Fruit fly (Drosophila melanogaster) whole organism, prepupa: Measurements from ENCODE around the gene Tmtc4.
A peak's percentile ranks its signal among the peaks of the same experiment; 100 is the strongest.

Experiments used
- CG10631 ChIP-seq: fragments of 200-800 bp; sonication (Bioruptor generic); optimal IDR thresholded peaks from 2 replicates; lab custom pipeline; 2016; ENCODE audit warnings: missing biosample characterization, missing genetic modification characterization
- CG11902 ChIP-seq: fragments of 200-800 bp; sonication (Bioruptor generic); optimal IDR thresholded peaks from 3 replicates; lab custom pipeline; 2016; ENCODE audit warnings: missing biosample characterization, missing genetic modification characterization
- CG3032 ChIP-seq: fragments of 200-800 bp; optimal IDR thresholded peaks from 2 replicates; lab custom pipeline; 2019; ENCODE audit warnings: missing biosample characterization, mild to moderate bottlenecking, missing genetic modification characterization, moderate library complexity
- CG32006 ChIP-seq: fragments of 200-800 bp; sonication (Bioruptor generic); optimal IDR thresholded peaks from 3 replicates; lab custom pipeline; 2017; ENCODE audit warnings: missing biosample characterization, mild to moderate bottlenecking, missing genetic modification characterization
- CG34406 ChIP-seq: fragments of 200-800 bp; sonication (Bioruptor generic); optimal IDR thresholded peaks from 3 replicates; lab custom pipeline; 2016; ENCODE audit warnings: missing biosample characterization, missing genetic modification characterization
- CG3919 ChIP-seq: fragments of 200-800 bp; sonication (Bioruptor generic); optimal IDR thresholded peaks from 3 replicates; lab custom pipeline; 2016; ENCODE audit warnings: missing biosample characterization, missing genetic modification characterization
- CG4318 ChIP-seq: fragments of 200-800 bp; sonication (Bioruptor generic); optimal IDR thresholded peaks from 3 replicates; lab custom pipeline; 2017; ENCODE audit warnings: missing biosample characterization, mild to moderate bottlenecking, missing genetic modification characterization
- CG6163 ChIP-seq: fragments of 200-800 bp; sonication (Bioruptor generic); IDR thresholded peaks from 3 replicates; pipeline ENCODE4 v1.3.6; 2022; ENCODE audit warnings: missing biosample characterization, missing genetic modification characterization
- CG6808 ChIP-seq: fragments of 200-800 bp; sonication (Bioruptor generic); optimal IDR thresholded peaks from 3 replicates; lab custom pipeline; 2017; ENCODE audit warnings: missing biosample characterization, missing genetic modification characterization, mild to moderate bottlenecking, moderate library complexity, missing genetic modification reagents
- CG6854 ChIP-seq: fragments of 200-800 bp; sonication (Bioruptor generic); optimal IDR thresholded peaks from 2 replicates; lab custom pipeline; 2017; ENCODE audit warnings: missing biosample characterization, mild to moderate bottlenecking, missing genetic modification characterization
- CG7368 ChIP-seq: fragments of 200-800 bp; sonication (Bioruptor generic); optimal IDR thresholded peaks from 3 replicates; lab custom pipeline; 2016; ENCODE audit warnings: missing biosample characterization, missing genetic modification characterization
- CG8119 ChIP-seq: fragments of 200-800 bp; sonication (Bioruptor generic); IDR thresholded peaks from 3 replicates; pipeline ENCODE4 v1.3.6; 2022; ENCODE audit warnings: missing biosample characterization, missing genetic modification characterization
- CG8319 ChIP-seq: fragments of 200-800 bp; sonication (Bioruptor generic); optimal IDR thresholded peaks from 3 replicates; lab custom pipeline; 2016; ENCODE audit warnings: missing biosample characterization, missing genetic modification characterization
- CG9139 ChIP-seq: fragments of 200-800 bp; sonication (Bioruptor generic); optimal IDR thresholded peaks from 3 replicates; lab custom pipeline; 2017; ENCODE audit warnings: missing biosample characterization, mild to moderate bottlenecking, missing genetic modification characterization
- Eip75B ChIP-seq: fragments of 200-800 bp; sonication (Bioruptor generic); optimal IDR thresholded peaks from 3 replicates; lab custom pipeline; 2016; ENCODE audit warnings: missing biosample characterization, missing genetic modification characterization
- Eip78C ChIP-seq: fragments of 200-800 bp; sonication (Bioruptor generic); peaks from one replicate; lab custom pipeline; 2016; ENCODE audit warnings: missing biosample characterization, missing genetic modification characterization
- Ets21C ChIP-seq: fragments of 200-800 bp; sonication (Bioruptor generic); optimal IDR thresholded peaks from 3 replicates; lab custom pipeline; 2016; ENCODE audit warnings: missing biosample characterization, missing genetic modification characterization
- Ets96B ChIP-seq: fragments of 200-800 bp; optimal IDR thresholded peaks from 2 replicates; lab custom pipeline; 2019; ENCODE audit warnings: missing biosample characterization, mild to moderate bottlenecking, missing genetic modification characterization, moderate library complexity
- Gug ChIP-seq: fragments of 200-800 bp; sonication (Bioruptor generic); IDR thresholded peaks from 2 replicates; pipeline ENCODE4 v1.3.6; 2022; ENCODE audit warnings: missing biosample characterization, missing genetic modification characterization
- Hr4 ChIP-seq: fragments of 200-800 bp; sonication (Bioruptor generic); optimal IDR thresholded peaks from 3 replicates; lab custom pipeline; 2016; ENCODE audit warnings: missing biosample characterization, missing genetic modification characterization
- Met ChIP-seq: fragments of 200-800 bp; sonication (Bioruptor generic); optimal IDR thresholded peaks from 3 replicates; lab custom pipeline; 2016; ENCODE audit warnings: missing biosample characterization, missing genetic modification characterization
- Sox102F ChIP-seq: fragments of 200-800 bp; sonication (Bioruptor generic); optimal IDR thresholded peaks from 2 replicates; lab custom pipeline; 2016; ENCODE audit warnings: missing biosample characterization, mild to moderate bottlenecking, missing genetic modification characterization
- achi ChIP-seq: fragments of 200-800 bp; sonication (Bioruptor generic); optimal IDR thresholded peaks from 3 replicates; lab custom pipeline; 2016; ENCODE audit warnings: missing biosample characterization, missing genetic modification characterization
- acj6 ChIP-seq: fragments of 200-800 bp; sonication (Bioruptor generic); optimal IDR thresholded peaks from 3 replicates; lab custom pipeline; 2016; ENCODE audit warnings: missing biosample characterization, missing genetic modification characterization
- cyc ChIP-seq: fragments of 200-800 bp; sonication (Bioruptor generic); optimal IDR thresholded peaks from 3 replicates; lab custom pipeline; 2016; ENCODE audit warnings: missing biosample characterization, missing genetic modification characterization
- dac ChIP-seq: fragments of 200-800 bp; sonication (Bioruptor generic); optimal IDR thresholded peaks from 2 replicates; lab custom pipeline; 2017; ENCODE audit warnings: missing biosample characterization, mild to moderate bottlenecking, missing genetic modification characterization
- dsx ChIP-seq: fragments of 200-800 bp; optimal IDR thresholded peaks from 3 replicates; lab custom pipeline; 2019; ENCODE audit warnings: missing biosample characterization, mild to moderate bottlenecking, missing genetic modification characterization, moderate library complexity; ENCODE audit not compliant: poor library complexity, severe bottlenecking
- esn ChIP-seq: fragments of 200-800 bp; sonication (Bioruptor generic); optimal IDR thresholded peaks from 2 replicates; lab custom pipeline; 2016; ENCODE audit warnings: missing biosample characterization, mild to moderate bottlenecking, missing genetic modification characterization, moderate library complexity
- fd85E ChIP-seq: fragments of 200-800 bp; sonication (Bioruptor generic); optimal IDR thresholded peaks from 3 replicates; lab custom pipeline; 2016; ENCODE audit warnings: missing biosample characterization, missing genetic modification characterization
- fkh ChIP-seq: fragments of 200-800 bp; sonication (Bioruptor generic); optimal IDR thresholded peaks from 3 replicates; lab custom pipeline; 2017; ENCODE audit warnings: missing biosample characterization, mild to moderate bottlenecking, missing genetic modification characterization, moderate library complexity
- lz ChIP-seq: fragments of 200-800 bp; sonication (Bioruptor generic); optimal IDR thresholded peaks from 3 replicates; lab custom pipeline; 2016; ENCODE audit warnings: missing biosample characterization, missing genetic modification characterization
- pdm3 ChIP-seq: fragments of 200-800 bp; sonication (Bioruptor generic); optimal IDR thresholded peaks from 3 replicates; lab custom pipeline; 2016; ENCODE audit warnings: missing biosample characterization, missing genetic modification characterization
- vri ChIP-seq: fragments of 200-800 bp; sonication (Bioruptor generic); optimal IDR thresholded peaks from 3 replicates; lab custom pipeline; 2016; ENCODE audit warnings: missing biosample characterization, mild to moderate bottlenecking, missing genetic modification characterization

Gene Tmtc4

dm6 chr3R:15371833-15372232, 20.8 kb downstream of the Tmtc4 start, which contains the start of the genes Ccm3 and CG6136 (continued):
- TF ChIP-seq pdm3 (GFP tag; lab: Kevin White, UChicago) = no peak
- peak; percentile 43 for TF ChIP-seq lz (GFP tag; lab: Kevin White, UChicago)
- no peak for TF ChIP-seq dac (GFP tag; lab: Kevin White, UChicago)
- no peak for TF ChIP-seq CG9139
- peak; percentile 30 for TF ChIP-seq CG3032 (tag; lab: Kevin White, UChicago)
- peak; percentile 35 for TF ChIP-seq Eip78C
- TF ChIP-seq CG8319 = no peak
- peak; percentile 38 for TF ChIP-seq cyc (GFP tag; lab: Kevin White, UChicago)
- TF ChIP-seq esn = peak; percentile 63
- TF ChIP-seq acj6 (GFP tag; lab: Kevin White, UChicago) = no peak
- TF ChIP-seq dsx (GFP tag; lab: Kevin White, UChicago) = no peak
- TF ChIP-seq fd85E = no peak

dm6 chr3R:15374397-15374796, 23.4 kb downstream of the Tmtc4 start, which contains the start of gene Rbp:
Rbp (plus strand) TSS chr3R:15374635.
- peak; percentile 27 for TF ChIP-seq CG6854
- TF ChIP-seq acj6 (GFP tag; lab: Kevin White, UChicago) = no peak
- TF ChIP-seq, all 60 proteins: peak for 1

dm6 chr3R:15375470-15375869, 24.4 kb downstream of the Tmtc4 start:
- TF ChIP-seq CG6854 (peak; percentile 8), Met (GFP tag; lab: Kevin White, UChicago) (no peak)

dm6 chr3R:15379071-15379470, 28.0 kb downstream of the Tmtc4 start:
- TF ChIP-seq CG7368 (no peak), CG6163 (no peak)

dm6 chr3R:15382851-15383250, 31.8 kb downstream of the Tmtc4 start, which contains the start of gene h-cup:
h-cup (minus strand) TSS chr3R:15382951.
- no peak for TF ChIP-seq CG3919
- TF ChIP-seq Gug = no peak
- TF ChIP-seq CG11902 = no peak
- TF ChIP-seq dac (GFP tag; lab: Kevin White, UChicago) = no peak
- no peak for TF ChIP-seq CG10631 (GFP tag; lab: Kevin White, UChicago)
- no peak for TF ChIP-seq fkh
- TF ChIP-seq Sox102F (GFP tag; lab: Kevin White, UChicago) = no peak
- no peak for TF ChIP-seq CG6808 (GFP tag; lab: Kevin White, UChicago)
- TF ChIP-seq CG6163 = no peak
- TF ChIP-seq Ets21C (GFP tag; lab: Kevin White, UChicago) = no peak
- no peak for TF ChIP-seq Ets96B
- no peak for TF ChIP-seq Hr4 (GFP tag; lab: Kevin White, UChicago)
- no peak for TF ChIP-seq fd85E
- TF ChIP-seq CG4318 = no peak
- TF ChIP-seq Eip75B (GFP tag; lab: Kevin White, UChicago) = no peak
- TF ChIP-seq CG8319 = no peak
- no peak for TF ChIP-seq CG34406 (GFP tag; lab: Kevin White, UChicago)
- TF ChIP-seq CG7368 = no peak
- TF ChIP-seq Met (GFP tag; lab: Kevin White, UChicago) = no peak
- no peak for TF ChIP-seq achi (GFP tag; lab: Kevin White, UChicago)

- TF ChIP-seq Eip78C = no peak
- no peak for TF ChIP-seq CG6854
- TF ChIP-seq fd85E = no peak
Observed at dm6 chr3R:15393206-15393805, 42.3 kb downstream of the Tmtc4 start.

dm6 chr3R:15402654-15403053, 51.6 kb downstream of the Tmtc4 start:
- TF ChIP-seq CG8119 (GFP tag; lab: Robert Waterston, UW) = no peak
- TF ChIP-seq CG32006 = no peak
- peak; percentile 69 for TF ChIP-seq fkh
- TF ChIP-seq CG3919 = no peak
- peak; percentile 21 for TF ChIP-seq vri (GFP tag; lab: Kevin White, UChicago)
